4 worm cellular contexts compared by ENCODE assay signal in the genomic region with DNA sequence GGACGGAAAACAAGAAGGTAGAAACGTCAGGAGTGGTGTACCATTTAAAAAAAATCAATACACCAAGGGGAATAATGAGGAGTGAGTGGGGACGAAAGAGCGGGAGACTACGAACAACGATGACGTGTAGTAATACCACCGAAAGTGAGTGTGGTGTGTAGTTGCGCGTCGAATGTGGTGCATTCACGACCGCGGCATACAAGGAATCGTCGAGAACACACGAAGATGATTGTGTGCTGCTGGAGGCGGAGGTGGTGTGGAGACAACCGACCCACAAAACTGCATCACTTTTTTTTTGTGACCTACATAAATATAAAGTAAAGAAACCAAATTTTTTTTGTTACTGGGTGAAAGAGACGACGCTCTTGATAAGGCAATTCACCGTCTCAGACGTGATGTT.
TF ChIP-seq lines count a peak whose summit lies in the region.

No protein-coding gene starts in this region.

TF ChIP-seq in whole organism, L2 larva, 48 proteins besides CTCF, POLR2A, EP300 and RAD21 (continues in another document):
- TF ChIP-seq crh-2 (tag; optimal IDR thresholded peaks at IDR 0.05; lab: Kevin White, UChicago) (peak; percentile 71), fos-1 (tag; optimal IDR thresholded peaks at IDR 0.05; lab: Kevin White, UChicago) (peak; percentile 77), gmeb-1 (tag; optimal IDR thresholded peaks at IDR 0.05; lab: Kevin White, UChicago) (peak; percentile 33), egl-27 (tag; optimal IDR thresholded peaks at IDR 0.05; lab: Kevin White, UChicago) (peak; percentile 42), Y55F3AM.14 (GFP tag; optimal IDR thresholded peaks at IDR 0.05; lab: Kevin White, UChicago) (peak; percentile 4), ama-1 (optimal IDR thresholded peaks at IDR 0.05; lab: Kevin White, UChicago) (no peak), nhr-6 (tag; optimal IDR thresholded peaks at IDR 0.05; lab: Kevin White, UChicago) (no peak), sma-3 (GFP tag; optimal IDR thresholded peaks at IDR 0.05; lab: Kevin White, UChicago) (peak; percentile 58), sma-9 (GFP tag; optimal IDR thresholded peaks at IDR 0.05; lab: Kevin White, UChicago) (peak; percentile 29), sma-9 (tag; optimal IDR thresholded peaks at IDR 0.05; lab: Kevin White, UChicago) (no peak), mdl-1 (tag; optimal IDR thresholded peaks at IDR 0.05; lab: Kevin White, UChicago) (no peak), unc-62 (GFP tag; optimal IDR thresholded peaks at IDR 0.05; lab: Kevin White, UChicago) (no peak), zag-1 (tag; optimal IDR thresholded peaks at IDR 0.05; lab: Kevin White, UChicago) (peak; percentile 0), C34F6.9 (tag; optimal IDR thresholded peaks at IDR 0.05; lab: Kevin White, UChicago) (peak; percentile 72), nhr-129 (tag; optimal IDR thresholded peaks at IDR 0.05; lab: Kevin White, UChicago) (peak; percentile 72), unc-55 (GFP tag; optimal IDR thresholded peaks at IDR 0.05; lab: Kevin White, UChicago) (peak; percentile 78), lin-13 (GFP tag; optimal IDR thresholded peaks at IDR 0.05; lab: Kevin White, UChicago) (peak; percentile 56), nhr-25 (tag; optimal IDR thresholded peaks at IDR 0.05; lab: Kevin White, UChicago) (peak; percentile 64), sem-4 (tag; optimal IDR thresholded peaks at IDR 0.05; lab: Kevin White, UChicago) (peak; percentile 15), blmp-1 (tag; optimal IDR thresholded peaks at IDR 0.05; lab: Kevin White, UChicago; ENCODE audit: insufficient read depth) (peak; percentile 83), mbf-1 (tag; optimal IDR thresholded peaks at IDR 0.05; lab: Kevin White, UChicago) (no peak), lsy-2 (tag; optimal IDR thresholded peaks at IDR 0.05; lab: Kevin White, UChicago) (peak in 1 of 2 experiments; percentile 64)

TF ChIP-seq in whole organism, L4 larva, 104 proteins besides CTCF, POLR2A, EP300 and RAD21 (continues in another document):
- TF ChIP-seq R02D3.7 (tag; optimal IDR thresholded peaks at IDR 0.05; lab: Kevin White, UChicago) (no peak), mxl-2 (GFP tag; conservative IDR thresholded peaks at IDR 0.05; lab: Robert Waterston, UW) (no peak), ceh-20 (GFP tag; IDR thresholded peaks at IDR 0.05; lab: Robert Waterston, UW) (0 out of 2 replicates have a peak, but pooled peaks have one; percentile 35), mes-2 (tag; optimal IDR thresholded peaks at IDR 0.05; lab: Kevin White, UChicago; ENCODE audit: poor library complexity, severe bottlenecking) (peak; percentile 85), snpc-1.2 (GFP tag; IDR thresholded peaks at IDR 0.05; lab: Robert Waterston, UW) (no peak), nhr-42 (GFP tag; IDR thresholded peaks at IDR 0.05; lab: Robert Waterston, UW) (0 out of 2 replicates have a peak, but pooled peaks have one; percentile 25), mdl-1 (tag; optimal IDR thresholded peaks at IDR 0.05; lab: Kevin White, UChicago) (peak in 1 of 2 experiments; percentile 15), rbr-2 (tag; optimal IDR thresholded peaks at IDR 0.05; lab: Kevin White, UChicago) (peak; percentile 70), lim-7 (GFP tag; IDR thresholded peaks at IDR 0.05; lab: Robert Waterston, UW) (peak; percentile 51; the same call in 1 of the 2 replicates), attf-4 (tag; optimal IDR thresholded peaks at IDR 0.05; lab: Kevin White, UChicago) (no peak), nhr-77 (tag; optimal IDR thresholded peaks at IDR 0.05; lab: Kevin White, UChicago) (peak; percentile 49), daf-8 (GFP tag; IDR thresholded peaks at IDR 0.05; lab: Robert Waterston, UW) (no peak), dmd-9 (GFP tag; IDR thresholded peaks at IDR 0.05; lab: Robert Waterston, UW) (peak; percentile 57; the same call in 1 of the 2 replicates), lin-39 (tag; optimal IDR thresholded peaks at IDR 0.05; lab: Kevin White, UChicago) (no peak), sdz-12 (GFP tag; optimal IDR thresholded peaks at IDR 0.05; lab: Kevin White, UChicago) (peak; percentile 60), dve-1 (tag; optimal IDR thresholded peaks at IDR 0.05; lab: Kevin White, UChicago; ENCODE audit: insufficient read depth) (peak; percentile 77), zfp-3 (GFP tag; conservative IDR thresholded peaks at IDR 0.05; lab: Robert Waterston, UW) (0 out of 2 replicates have a peak, but pooled peaks have one; percentile 53), hif-1 (tag; optimal IDR thresholded peaks at IDR 0.05; lab: Kevin White, UChicago) (peak in 1 of 2 experiments; percentile 23), egl-43 (GFP tag; IDR thresholded peaks at IDR 0.05; lab: Robert Waterston, UW) (0 out of 2 replicates have a peak, but pooled peaks have one; percentile 43), hlh-11 (tag; optimal IDR thresholded peaks at IDR 0.05; lab: Kevin White, UChicago) (peak; percentile 82)

TF ChIP-seq in whole organism, late embryonic, 69 proteins besides CTCF, POLR2A, EP300 and RAD21 (continues in another document):
- TF ChIP-seq ceh-19 (GFP tag; optimal IDR thresholded peaks at IDR 0.05; lab: Kevin White, UChicago) (no peak), lim-6 (tag; optimal IDR thresholded peaks at IDR 0.05; lab: Kevin White, UChicago) (no peak), nhr-232 (tag; optimal IDR thresholded peaks at IDR 0.05; lab: Kevin White, UChicago) (peak; percentile 9), elt-2 (tag; optimal IDR thresholded peaks at IDR 0.05; lab: Kevin White, UChicago) (peak; percentile 18), unc-55 (GFP tag; optimal IDR thresholded peaks at IDR 0.05; lab: Kevin White, UChicago) (no peak), eyg-1 (tag; optimal IDR thresholded peaks at IDR 0.05; lab: Kevin White, UChicago) (no peak), T23F11.4 (GFP tag; optimal IDR thresholded peaks at IDR 0.05; lab: Kevin White, UChicago) (no peak), nfya-1 (tag; optimal IDR thresholded peaks at IDR 0.05; lab: Kevin White, UChicago) (peak; percentile 43), unc-86 (tag; optimal IDR thresholded peaks at IDR 0.05; lab: Kevin White, UChicago) (peak; percentile 18), ceh-30 (tag; optimal IDR thresholded peaks at IDR 0.05; lab: Kevin White, UChicago) (peak; percentile 63), hlh-6 (tag; optimal IDR thresholded peaks at IDR 0.05; lab: Kevin White, UChicago) (no peak), ceh-2 (tag; optimal IDR thresholded peaks at IDR 0.05; lab: Kevin White, UChicago) (peak; percentile 23), ceh-24 (tag; optimal IDR thresholded peaks at IDR 0.05; lab: Kevin White, UChicago) (no peak), madf-2 (tag; optimal IDR thresholded peaks at IDR 0.05; lab: Kevin White, UChicago) (no peak), rnt-1 (tag; optimal IDR thresholded peaks at IDR 0.05; lab: Kevin White, UChicago) (peak; percentile 6), syd-9 (tag; optimal IDR thresholded peaks at IDR 0.05; lab: Kevin White, UChicago) (no peak), ceh-31 (tag; optimal IDR thresholded peaks at IDR 0.05; lab: Kevin White, UChicago) (peak; percentile 70), tbx-2 (tag; optimal IDR thresholded peaks at IDR 0.05; lab: Kevin White, UChicago) (peak; percentile 60), ceh-48 (tag; optimal IDR thresholded peaks at IDR 0.05; lab: Kevin White, UChicago) (peak; percentile 44), ztf-16 (tag; optimal IDR thresholded peaks at IDR 0.05; lab: Kevin White, UChicago) (peak; percentile 53), C08G9.2 (tag; optimal IDR thresholded peaks at IDR 0.05; lab: Kevin White, UChicago) (peak; percentile 21), ref-2 (tag; optimal IDR thresholded peaks at IDR 0.05; lab: Kevin White, UChicago) (no peak), sox-2 (GFP tag; IDR thresholded peaks at IDR 0.05; lab: Robert Waterston, UW) (peak; percentile 20; the same call in 1 of the 2 replicates), pag-3 (tag; optimal IDR thresholded peaks at IDR 0.05; lab: Kevin White, UChicago; ENCODE audit: borderline replicate concordance) (no peak)

TF ChIP-seq in whole organism, mixed stage, embryonic, 35 proteins besides CTCF, POLR2A, EP300 and RAD21:
- TF ChIP-seq mls-2 (tag; optimal IDR thresholded peaks at IDR 0.05; lab: Kevin White, UChicago) (no peak), M03D4.4 (tag; optimal IDR thresholded peaks at IDR 0.05; lab: Kevin White, UChicago) (peak; percentile 44), sem-2 (GFP tag; optimal IDR thresholded peaks at IDR 0.05; lab: Kevin White, UChicago) (no peak), drap-1 (GFP tag; optimal IDR thresholded peaks at IDR 0.05; lab: Kevin White, UChicago) (peak; percentile 37), nhr-28 (tag; optimal IDR thresholded peaks at IDR 0.05; lab: Kevin White, UChicago) (no peak), mep-1 (tag; optimal IDR thresholded peaks at IDR 0.05; lab: Kevin White, UChicago) (peak; percentile 62), ham-2 (GFP tag; optimal IDR thresholded peaks at IDR 0.05; lab: Kevin White, UChicago) (no peak), flh-1 (GFP tag; optimal IDR thresholded peaks at IDR 0.05; lab: Kevin White, UChicago) (no peak), lsy-2 (tag; optimal IDR thresholded peaks at IDR 0.05; lab: Kevin White, UChicago) (no peak), unc-120 (tag; optimal IDR thresholded peaks at IDR 0.05; lab: Kevin White, UChicago; ENCODE audit: poor library complexity, severe bottlenecking) (no peak), nhr-12 (tag; optimal IDR thresholded peaks at IDR 0.05; lab: Kevin White, UChicago) (peak; percentile 50), zip-8 (tag; optimal IDR thresholded peaks at IDR 0.05; lab: Kevin White, UChicago) (no peak), cnd-1 (tag; optimal IDR thresholded peaks at IDR 0.05; lab: Kevin White, UChicago) (peak; percentile 54), nhr-2 (tag; optimal IDR thresholded peaks at IDR 0.05; lab: Kevin White, UChicago) (no peak), ceh-43 (GFP tag; optimal IDR thresholded peaks at IDR 0.05; lab: Kevin White, UChicago) (no peak), lin-13 (tag; optimal IDR thresholded peaks at IDR 0.05; lab: Kevin White, UChicago) (peak; percentile 68), lin-32 (GFP tag; optimal IDR thresholded peaks at IDR 0.05; lab: Kevin White, UChicago) (no peak), blmp-1 (tag; optimal IDR thresholded peaks at IDR 0.05; lab: Kevin White, UChicago) (peak; percentile 50), sptf-1 (tag; optimal IDR thresholded peaks at IDR 0.05; lab: Kevin White, UChicago) (peak; percentile 67), elt-1 (tag; optimal IDR thresholded peaks at IDR 0.05; lab: Kevin White, UChicago; ENCODE audit: borderline replicate concordance, insufficient read depth) (no peak), bed-3 (GFP tag; optimal IDR thresholded peaks at IDR 0.05; lab: Kevin White, UChicago) (no peak), pha-4 (tag; optimal IDR thresholded peaks at IDR 0.05; lab: Kevin White, UChicago) (peak; percentile 54), unc-39 (tag; optimal IDR thresholded peaks at IDR 0.05; lab: Kevin White, UChicago) (no peak), elt-3 (tag; optimal IDR thresholded peaks at IDR 0.05; lab: Kevin White, UChicago) (no peak)
TF ChIP-seq in whole organism, mixed stage, embryonic: peak in this region for 9.
